Fruit fly (Drosophila melanogaster): ENCODE measurements around the gene SmB.
A peak's percentile ranks its signal among the peaks of the same experiment; 100 is the strongest.

Gene SmB

DNA sequence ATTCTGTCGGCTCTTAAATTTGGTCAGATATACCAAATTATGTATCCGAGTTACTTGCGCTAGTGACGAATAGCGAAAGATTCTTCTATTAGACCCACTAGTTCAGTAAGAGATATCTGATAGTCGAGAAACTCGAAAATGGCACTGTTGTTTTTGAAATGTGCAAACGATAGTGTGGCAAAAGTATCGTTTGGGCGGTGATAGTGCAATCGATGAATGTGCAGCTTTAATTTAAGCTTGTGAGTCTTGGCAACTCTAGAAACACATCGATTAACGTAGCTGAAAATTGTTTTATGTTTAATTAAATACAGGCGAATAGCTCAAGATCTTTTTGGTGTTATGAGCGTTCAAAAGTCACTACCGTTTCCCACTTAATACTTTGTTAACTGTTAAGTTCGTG is 10.9 kb upstream of the SmB start, which contains the start of gene STUB1 (continued):
- no peak for TF ChIP-seq NK7.1 (GFP tag; optimal IDR thresholded peaks at IDR 0.05)
- peak; percentile 62 for TF ChIP-seq CG30020 (tag; optimal IDR thresholded peaks at IDR 0.05)
- TF ChIP-seq eve (GFP tag; optimal IDR thresholded peaks at IDR 0.05): no peak
- no peak for TF ChIP-seq CG3163 (GFP tag; optimal IDR thresholded peaks at IDR 0.05)
- no peak for TF ChIP-seq scrt (GFP tag; optimal IDR thresholded peaks at IDR 0.05)
- TF ChIP-seq CoRest (tag; optimal IDR thresholded peaks at IDR 0.05): peak; percentile 28
- TF ChIP-seq amos (GFP tag; IDR thresholded peaks at IDR 0.05; ENCODE audit: partially characterized antibody): peak; percentile 98; the same call in 1 of the 2 replicates
- no peak for TF ChIP-seq CG7745 (tag; optimal IDR thresholded peaks at IDR 0.05)
- no peak for TF ChIP-seq croc (GFP tag; conservative IDR thresholded peaks at IDR 0.05)
- TF ChIP-seq ERR (GFP tag; optimal IDR thresholded peaks at IDR 0.05): peak; percentile 19
- no peak for TF ChIP-seq CG18262 (tag; optimal IDR thresholded peaks at IDR 0.05)
- TF ChIP-seq inv (GFP tag; IDR thresholded peaks at IDR 0.05; ENCODE audit: partially characterized antibody): peak; percentile 99
- no peak for TF ChIP-seq so (GFP tag; IDR thresholded peaks at IDR 0.05)
- no peak for TF ChIP-seq gcm (GFP tag; optimal IDR thresholded peaks at IDR 0.05)
- peak; percentile 8 for TF ChIP-seq repo (GFP tag; optimal IDR thresholded peaks at IDR 0.05)
- no peak for TF ChIP-seq Mes4 (GFP tag; optimal IDR thresholded peaks at IDR 0.05)
- no peak for TF ChIP-seq Hey (tag; optimal IDR thresholded peaks at IDR 0.05)
- TF ChIP-seq Lpt (GFP tag; optimal IDR thresholded peaks at IDR 0.05): no peak
- TF ChIP-seq CHES-1-like (GFP tag; optimal IDR thresholded peaks at IDR 0.05): peak; percentile 43
- no peak for TF ChIP-seq CG12744 (GFP tag; optimal IDR thresholded peaks at IDR 0.05)
- TF ChIP-seq GATAe (GFP tag; conservative IDR thresholded peaks at IDR 0.05): no peak
- peak; percentile 8 for TF ChIP-seq Dad (GFP tag; optimal IDR thresholded peaks at IDR 0.05)
- no peak for TF ChIP-seq CG6854 (GFP tag; optimal IDR thresholded peaks at IDR 0.05)
- peak; percentile 97 for TF ChIP-seq hbn (GFP tag; IDR thresholded peaks at IDR 0.05; ENCODE audit: partially characterized antibody)
- peak; percentile 94 for TF ChIP-seq Dref (GFP tag; IDR thresholded peaks at IDR 0.05)
- no peak for TF ChIP-seq CG15011 (GFP tag; optimal IDR thresholded peaks at IDR 0.05)
- TF ChIP-seq Trl (optimal IDR thresholded peaks at IDR 0.05): no peak
- TF ChIP-seq Trl (GFP tag; optimal IDR thresholded peaks at IDR 0.05): no peak
- TF ChIP-seq tx (GFP tag; optimal IDR thresholded peaks at IDR 0.05): no peak
- TF ChIP-seq prd (optimal IDR thresholded peaks at IDR 0.05): no peak
- TF ChIP-seq prd (GFP tag; IDR thresholded peaks at IDR 0.05): no peak
- TF ChIP-seq CG15073 (GFP tag; optimal IDR thresholded peaks at IDR 0.05): no peak
- TF ChIP-seq NFAT (GFP tag; IDR thresholded peaks at IDR 0.05): no peak; the same call in 1 of the 2 replicates
- peak; percentile 25 for TF ChIP-seq Ets65A (GFP tag)
- no peak for TF ChIP-seq kay (GFP tag; optimal IDR thresholded peaks at IDR 0.05)
- TF ChIP-seq CG16863 (GFP tag; optimal IDR thresholded peaks at IDR 0.05): no peak
- TF ChIP-seq lmd (GFP tag; IDR thresholded peaks at IDR 0.05): no peak
- peak; percentile 96 for TF ChIP-seq sna (GFP tag; IDR thresholded peaks at IDR 0.05; ENCODE audit: partially characterized antibody)
- TF ChIP-seq Dll (GFP tag; IDR thresholded peaks at IDR 0.05; ENCODE audit: partially characterized antibody): peak; percentile 95
- no peak for TF ChIP-seq pita (GFP tag; optimal IDR thresholded peaks at IDR 0.05)
- no peak for TF ChIP-seq ken (GFP tag; IDR thresholded peaks at IDR 0.05)
- TF ChIP-seq crc (GFP tag; optimal IDR thresholded peaks at IDR 0.05): no peak
- no peak for TF ChIP-seq Ravus (GFP tag; IDR thresholded peaks at IDR 0.05)
- TF ChIP-seq Hmr (GFP tag; optimal IDR thresholded peaks at IDR 0.05): no peak
- peak; percentile 99 for TF ChIP-seq hb (GFP tag; IDR thresholded peaks at IDR 0.05; ENCODE audit: partially characterized antibody)
- no peak for TF ChIP-seq CG11093 (GFP tag; IDR thresholded peaks at IDR 0.05)
- no peak for TF ChIP-seq HLH3B (GFP tag; IDR thresholded peaks at IDR 0.05)
- no peak for TF ChIP-seq seq (GFP tag; IDR thresholded peaks at IDR 0.05)
- TF ChIP-seq CG2712 (tag; optimal IDR thresholded peaks at IDR 0.05): no peak
- TF ChIP-seq CG6791 (GFP tag; IDR thresholded peaks at IDR 0.05; ENCODE audit: partially characterized antibody): peak; percentile 99
- no peak for TF ChIP-seq sd (tag; optimal IDR thresholded peaks at IDR 0.05)
- TF ChIP-seq wek (GFP tag; optimal IDR thresholded peaks at IDR 0.05): no peak
- TF ChIP-seq Dbx (GFP tag; IDR thresholded peaks at IDR 0.05): no peak; the same call in 2 of the 3 replicates
